Worm (Caenorhabditis elegans) whole organism, L1 larva: Measurements from ENCODE around the gene H03G16.1.

Source experiments
- C34B4.2 ChIP-seq: sonication (generic microtip); optimal IDR thresholded peaks from 2 replicates; lab custom pipeline; 2017; ENCODE audit warnings: mild to moderate bottlenecking, missing genetic modification characterization, missing compliant biosample characterization
- lsy-2 ChIP-seq, 2 experiments: fragments of 150-350 bp; optimal IDR thresholded peaks; 2 replicates each; lab custom pipeline; 2014; ENCODE audit warnings: missing biosample characterization in 2 of 2, missing genetic modification characterization in 2 of 2
- mdl-1 ChIP-seq, 2 experiments: fragments of 150-350 bp; optimal IDR thresholded peaks; 2 replicates each; lab custom pipeline; 2014 to 2017; ENCODE audit warnings: missing biosample characterization in 2 of 2, missing genetic modification characterization in 2 of 2, inconsistent platforms in 1 of 2
- nhr-237 ChIP-seq: fragments of 150-350 bp; optimal IDR thresholded peaks from 2 replicates; lab custom pipeline; 2014; ENCODE audit warnings: missing biosample characterization, missing genetic modification characterization
- pqm-1 ChIP-seq: sonication (generic microtip); optimal IDR thresholded peaks from 3 replicates; lab custom pipeline; 2017; ENCODE audit warnings: missing biosample characterization, missing genetic modification characterization

DNA sequence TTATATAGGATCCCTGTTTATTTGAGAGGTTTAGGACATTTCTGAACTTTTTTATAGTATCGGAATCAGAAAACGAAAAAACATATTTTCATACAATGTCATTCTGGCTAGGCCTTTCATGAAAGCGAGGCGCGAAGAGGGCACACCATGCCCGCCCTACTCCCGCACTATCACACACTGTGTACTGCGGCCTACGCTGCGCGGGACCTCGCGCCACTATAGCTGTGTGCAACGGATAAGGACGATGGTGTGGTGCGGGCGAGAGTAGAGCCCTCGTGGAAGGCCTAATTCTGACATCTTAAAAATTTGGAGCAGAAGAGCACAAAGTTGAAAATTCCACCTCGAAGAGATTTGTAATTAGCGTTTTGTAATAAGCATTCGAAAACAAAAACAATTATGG is 42.7 kb upstream of the H03G16.1 start:
- TF ChIP-seq C34B4.2 (tag; lab: Kevin White, UChicago) (no peak), mdl-1 (tag; optimal IDR thresholded peaks at IDR 0.05; lab: Kevin White, UChicago) (no peak), nhr-237 (no peak), pqm-1 (no peak), lsy-2 (tag; optimal IDR thresholded peaks at IDR 0.05; lab: Kevin White, UChicago) (no peak)
